Worm (Caenorhabditis elegans): ENCODE results near the gene Y67D8B.1.

DNA sequence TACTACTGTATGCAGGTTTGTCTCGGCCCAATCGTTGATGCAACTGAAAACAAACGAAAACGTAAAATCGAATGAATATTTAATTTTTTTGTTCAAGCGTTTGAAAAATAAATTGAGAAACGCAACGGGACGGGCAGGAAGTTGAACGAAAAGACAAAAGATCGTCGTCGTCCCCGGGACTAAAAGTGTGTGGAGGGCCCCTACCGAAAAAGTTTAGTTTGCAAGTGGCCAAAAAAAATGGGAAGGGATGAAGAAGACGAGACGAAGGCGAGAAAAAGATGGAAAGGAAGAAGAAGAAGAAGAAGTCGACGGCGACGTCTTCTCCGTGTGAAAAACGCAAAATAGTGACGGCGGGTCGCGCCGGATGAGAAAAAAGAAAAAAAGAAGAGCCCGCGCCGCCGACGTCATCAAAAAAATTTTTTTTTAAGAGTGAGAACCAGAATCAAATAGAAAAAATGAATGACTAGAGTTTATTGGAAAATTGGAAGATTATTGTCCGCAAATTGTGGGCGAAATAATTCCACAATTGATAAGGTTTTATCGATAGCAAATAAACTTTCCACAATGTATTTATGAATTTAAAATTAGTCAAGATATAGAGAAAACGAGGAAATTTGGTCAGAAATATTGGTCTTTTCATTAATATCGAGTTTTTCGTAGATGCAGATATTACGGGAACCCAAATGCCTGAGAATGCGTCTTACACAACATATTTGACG, 39.2 kb downstream of the Y67D8B.1 start, which contains the start of gene mca-3:
- no peak for TF ChIP-seq ceh-82 (tag; optimal IDR thresholded peaks at IDR 0.05)
- peak; percentile 6 for TF ChIP-seq zag-1 (tag; optimal IDR thresholded peaks at IDR 0.05)
- no peak for TF ChIP-seq nhr-11 (tag; optimal IDR thresholded peaks at IDR 0.05)
- TF ChIP-seq R02D3.7 (tag; optimal IDR thresholded peaks at IDR 0.05): no peak
- TF ChIP-seq unc-62 (GFP tag; optimal IDR thresholded peaks at IDR 0.05): no peak
- no peak for TF ChIP-seq ztf-11 (tag; optimal IDR thresholded peaks at IDR 0.05)
- TF ChIP-seq skn-1 (tag; optimal IDR thresholded peaks at IDR 0.05): no peak
- no peak for TF ChIP-seq elt-1 (tag; optimal IDR thresholded peaks at IDR 0.05)
- TF ChIP-seq F13H6.1 (tag; optimal IDR thresholded peaks at IDR 0.05): peak; percentile 41
